Worm (Caenorhabditis elegans) whole organism, L4 larva: Measurements from ENCODE around the gene rnp-9.
A peak's percentile ranks its signal among the peaks of the same experiment; 100 is the strongest.

ENCODE experiments used
- F10B5.3 ChIP-seq: sonication (generic microtip); optimal IDR thresholded peaks from 2 replicates; lab custom pipeline; 2016; ENCODE audit warnings: mild to moderate bottlenecking, missing genetic modification characterization, missing compliant biosample characterization
- F49E8.2 ChIP-seq: sonication (generic microtip); optimal IDR thresholded peaks from 2 replicates; lab custom pipeline; 2016; ENCODE audit warnings: missing compliant biosample characterization, mild to moderate bottlenecking, missing genetic modification characterization, borderline replicate concordance
- T20F7.1 ChIP-seq: fragments of 200-800 bp; sonication (Bioruptor generic); optimal IDR thresholded peaks from 2 replicates; lab custom pipeline; 2018; ENCODE audit warnings: mild to moderate bottlenecking, missing genetic modification characterization, missing compliant biosample characterization
- Y105C5A.15 ChIP-seq: fragments of 200-800 bp; sonication (Bioruptor generic); IDR thresholded peaks from 2 replicates; pipeline ENCODE4 v1.3.6; 2022; ENCODE audit warnings: missing genetic modification characterization, missing compliant biosample characterization
- arid-1 ChIP-seq: fragments of 200-800 bp; sonication (Bioruptor generic); conservative IDR thresholded peaks from 2 replicates; pipeline ENCODE4 v1.3.6; 2022; ENCODE audit warnings: missing genetic modification reagents, missing genetic modification characterization, missing compliant biosample characterization
- ceh-20 ChIP-seq: fragments of 200-800 bp; sonication (Bioruptor generic); IDR thresholded peaks from 2 replicates; pipeline ENCODE4 v1.3.6; 2022; ENCODE audit warnings: missing genetic modification reagents, missing genetic modification characterization, missing compliant biosample characterization
- ceh-32 ChIP-seq: sonication (generic microtip); optimal IDR thresholded peaks from 2 replicates; lab custom pipeline; 2016; ENCODE audit warnings: mild to moderate bottlenecking, missing genetic modification characterization, missing compliant biosample characterization; ENCODE audit not compliant: poor library complexity
- ceh-44 ChIP-seq: fragments of 200-800 bp; sonication (Bioruptor generic); IDR thresholded peaks from 2 replicates; pipeline ENCODE4 v1.3.6; 2022; ENCODE audit warnings: missing genetic modification reagents, missing genetic modification characterization, missing compliant biosample characterization
- ceh-82 ChIP-seq: sonication (generic microtip); optimal IDR thresholded peaks from 2 replicates; lab custom pipeline; 2017; ENCODE audit warnings: missing biosample characterization, missing genetic modification characterization
- cey-2 ChIP-seq: sonication (generic microtip); optimal IDR thresholded peaks from 3 replicates; lab custom pipeline; 2017; ENCODE audit warnings: missing genetic modification characterization, mild to moderate bottlenecking, missing compliant biosample characterization, antibody characterized with exemption, borderline replicate concordance; ENCODE audit not compliant: insufficient read depth
- ctbp-1 ChIP-seq: fragments of 200-800 bp; sonication (Bioruptor generic); IDR thresholded peaks from 2 replicates; pipeline ENCODE4 v1.3.6; 2022; ENCODE audit warnings: missing genetic modification reagents, missing genetic modification characterization, missing compliant biosample characterization
- daf-12 ChIP-seq: fragments of 150-350 bp; optimal IDR thresholded peaks from 2 replicates; lab custom pipeline; 2014; ENCODE audit warnings: missing biosample characterization, missing genetic modification reagents, missing genetic modification characterization
- daf-16 ChIP-seq, 3 experiments: sonication (generic microtip); optimal IDR thresholded peaks; 2 replicates each; lab custom pipeline; 2016 to 2017; ENCODE audit warnings: missing genetic modification characterization in 3 of 3, missing genetic modification reagents in 3 of 3, mild to moderate bottlenecking in 2 of 3, missing compliant biosample characterization in 2 of 3, missing biosample characterization in 1 of 3, moderate library complexity in 1 of 3
- daf-8 ChIP-seq: fragments of 200-800 bp; sonication (Bioruptor generic); IDR thresholded peaks from 2 replicates; pipeline ENCODE4 v1.3.6; 2022; ENCODE audit warnings: missing genetic modification characterization, missing compliant biosample characterization
- duxl-1 ChIP-seq: sonication (generic microtip); optimal IDR thresholded peaks from 2 replicates; lab custom pipeline; 2016; ENCODE audit warnings: mild to moderate bottlenecking, missing genetic modification characterization, moderate library complexity, missing compliant biosample characterization; ENCODE audit not compliant: poor library complexity
- fkh-10 ChIP-seq: fragments of 150-350 bp; optimal IDR thresholded peaks from 2 replicates; lab custom pipeline; 2014; ENCODE audit warnings: missing biosample characterization, missing genetic modification reagents, missing genetic modification characterization
- gei-8 ChIP-seq: fragments of 200-800 bp; sonication (Bioruptor generic); optimal IDR thresholded peaks from 2 replicates; lab custom pipeline; 2018; ENCODE audit warnings: mild to moderate bottlenecking, missing genetic modification characterization, missing compliant biosample characterization
- hlh-30 ChIP-seq: sonication (generic microtip); optimal IDR thresholded peaks from 2 replicates; lab custom pipeline; 2017; ENCODE audit warnings: antibody characterized with exemption, mild to moderate bottlenecking, missing genetic modification characterization, missing compliant biosample characterization; ENCODE audit not compliant: insufficient read depth
- hmg-1.1 ChIP-seq: fragments of 200-800 bp; sonication (Bioruptor generic); IDR thresholded peaks from 2 replicates; pipeline ENCODE4 v1.3.6; 2022; ENCODE audit warnings: missing genetic modification reagents, missing genetic modification characterization, missing compliant biosample characterization
- jun-1 ChIP-seq: fragments of 150-350 bp; optimal IDR thresholded peaks from 2 replicates; lab custom pipeline; 2014; ENCODE audit warnings: missing biosample characterization, missing genetic modification reagents, missing genetic modification characterization
- lin-1 ChIP-seq: fragments of 200-800 bp; sonication (Bioruptor generic); IDR thresholded peaks from 2 replicates; pipeline ENCODE4 v1.3.6; 2022; ENCODE audit warnings: missing genetic modification reagents, missing genetic modification characterization, missing compliant biosample characterization
- lin-38 ChIP-seq: fragments of 200-800 bp; sonication (Bioruptor generic); IDR thresholded peaks from 2 replicates; pipeline ENCODE4 v1.3.6; 2022; ENCODE audit warnings: missing genetic modification reagents, missing genetic modification characterization, missing compliant biosample characterization
- lir-3 ChIP-seq: sonication (generic microtip); optimal IDR thresholded peaks from 2 replicates; lab custom pipeline; 2016; ENCODE audit warnings: mild to moderate bottlenecking, missing genetic modification characterization, missing compliant biosample characterization
- lsy-2 ChIP-seq, 2 experiments: fragments of 150-350 bp in 1 of 2; sonication (generic microtip) in 1 of 2; optimal IDR thresholded peaks; 2 replicates each; lab custom pipeline; 2014 to 2017; ENCODE audit warnings: missing biosample characterization in 2 of 2, missing genetic modification characterization in 2 of 2
- madf-9 ChIP-seq: fragments of 200-800 bp; sonication (Bioruptor generic); conservative IDR thresholded peaks from 2 replicates; pipeline ENCODE4 v1.3.6; 2022; ENCODE audit warnings: missing genetic modification reagents, missing genetic modification characterization, missing compliant biosample characterization
- mdl-1 ChIP-seq, 2 experiments: fragments of 150-350 bp in 1 of 2; sonication (generic microtip) in 1 of 2; optimal IDR thresholded peaks; 2 replicates each; lab custom pipeline; 2014 to 2017; ENCODE audit warnings: missing biosample characterization in 2 of 2, missing genetic modification characterization in 2 of 2
- mxl-3 ChIP-seq: fragments of 200-800 bp; sonication (Bioruptor generic); optimal IDR thresholded peaks from 2 replicates; lab custom pipeline; 2018; ENCODE audit warnings: mild to moderate bottlenecking, missing genetic modification characterization, missing compliant biosample characterization
- nhr-102 ChIP-seq: sonication (generic microtip); optimal IDR thresholded peaks from 2 replicates; lab custom pipeline; 2016; ENCODE audit warnings: mild to moderate bottlenecking, missing genetic modification characterization, moderate library complexity, missing compliant biosample characterization
- nhr-11 ChIP-seq: fragments of 150-350 bp; optimal IDR thresholded peaks from 2 replicates; lab custom pipeline; 2014; ENCODE audit warnings: missing biosample characterization, missing genetic modification characterization
- nhr-111 ChIP-seq: fragments of 200-800 bp; sonication (Bioruptor generic); optimal IDR thresholded peaks from 2 replicates; lab custom pipeline; 2018; ENCODE audit warnings: mild to moderate bottlenecking, missing genetic modification characterization, missing compliant biosample characterization
- nhr-48 ChIP-seq: sonication (generic microtip); optimal IDR thresholded peaks from 2 replicates; lab custom pipeline; 2016; ENCODE audit warnings: mild to moderate bottlenecking, missing genetic modification characterization, missing compliant biosample characterization
- nhr-6 ChIP-seq: fragments of 150-350 bp; optimal IDR thresholded peaks from 2 replicates; lab custom pipeline; 2014; ENCODE audit warnings: missing biosample characterization, missing genetic modification characterization
- php-3 ChIP-seq: fragments of 200-800 bp; sonication (Bioruptor generic); IDR thresholded peaks from 2 replicates; pipeline ENCODE4 v1.3.6; 2022; ENCODE audit warnings: missing genetic modification reagents, missing genetic modification characterization, missing compliant biosample characterization
- pqm-1 ChIP-seq: sonication (generic microtip); optimal IDR thresholded peaks from 2 replicates; lab custom pipeline; 2017; ENCODE audit warnings: missing biosample characterization, missing genetic modification characterization
- rbr-2 ChIP-seq: sonication (generic microtip); optimal IDR thresholded peaks from 2 replicates; lab custom pipeline; 2016; ENCODE audit warnings: missing genotype, missing genetic modification characterization, missing compliant biosample characterization
- saeg-2 ChIP-seq: fragments of 200-800 bp; sonication (Bioruptor generic); IDR thresholded peaks from 2 replicates; pipeline ENCODE4 v1.3.6; 2022; ENCODE audit warnings: missing genetic modification reagents, missing genetic modification characterization, missing compliant biosample characterization
- sdz-12 ChIP-seq: fragments of 200-800 bp; sonication (Bioruptor generic); optimal IDR thresholded peaks from 2 replicates; lab custom pipeline; 2018; ENCODE audit warnings: mild to moderate bottlenecking, missing genetic modification characterization, missing compliant biosample characterization
- set-16 ChIP-seq: fragments of 200-800 bp; sonication (Bioruptor generic); IDR thresholded peaks from 2 replicates; pipeline ENCODE4 v1.3.6; 2022; ENCODE audit warnings: missing genetic modification reagents, missing genetic modification characterization, missing compliant biosample characterization
- skn-1 ChIP-seq: fragments of 150-350 bp; optimal IDR thresholded peaks from 2 replicates; lab custom pipeline; 2014; ENCODE audit warnings: missing biosample characterization, missing genetic modification characterization
- snpc-4 ChIP-seq: fragments of 150-350 bp; optimal IDR thresholded peaks from 2 replicates; lab custom pipeline; 2014; ENCODE audit warnings: missing biosample characterization, missing genetic modification characterization
- spr-1 ChIP-seq: sonication (generic microtip); optimal IDR thresholded peaks from 2 replicates; lab custom pipeline; 2016; ENCODE audit warnings: mild to moderate bottlenecking, missing genetic modification characterization, missing compliant biosample characterization
- tag-97 ChIP-seq: fragments of 200-800 bp; sonication (Bioruptor generic); IDR thresholded peaks from 2 replicates; pipeline ENCODE4 v1.3.6; 2022; ENCODE audit warnings: missing genetic modification characterization, missing compliant biosample characterization
- tra-1 ChIP-seq: fragments of 200-800 bp; sonication (Bioruptor generic); IDR thresholded peaks from 2 replicates; pipeline ENCODE4 v1.3.6; 2022; ENCODE audit warnings: missing genetic modification reagents, missing genetic modification characterization, missing compliant biosample characterization
- unc-130 ChIP-seq: sonication (generic microtip); optimal IDR thresholded peaks from 2 replicates; lab custom pipeline; 2016; ENCODE audit warnings: missing genetic modification reagents, missing genetic modification characterization, missing compliant biosample characterization
- unc-62 ChIP-seq, 3 experiments: fragments of 150-350 bp in 1 of 3; sonication (generic microtip); optimal IDR thresholded peaks in 2 of 3; peaks in 1 of 3; 1 replicate in 1 of 3; 2 replicates in 2 of 3; lab custom pipeline; 2014 to 2017; ENCODE audit warnings: missing biosample characterization in 3 of 3, missing genetic modification characterization in 3 of 3, missing genetic modification reagents in 3 of 3, missing genotype in 1 of 3
- vab-7 ChIP-seq: fragments of 200-800 bp; sonication (Bioruptor generic); IDR thresholded peaks from 2 replicates; pipeline ENCODE4 v1.3.6; 2022; ENCODE audit warnings: missing genetic modification reagents, missing genetic modification characterization, missing compliant biosample characterization
- zag-1 ChIP-seq: fragments of 150-350 bp; optimal IDR thresholded peaks from 2 replicates; lab custom pipeline; 2014; ENCODE audit warnings: missing biosample characterization, missing genetic modification characterization
- zfp-3 ChIP-seq: fragments of 200-800 bp; sonication (Bioruptor generic); conservative IDR thresholded peaks from 2 replicates; pipeline ENCODE4 v1.3.6; 2022; ENCODE audit warnings: missing genetic modification reagents, missing genetic modification characterization, missing compliant biosample characterization
- zip-11 ChIP-seq: fragments of 200-800 bp; sonication (Bioruptor generic); IDR thresholded peaks from 2 replicates; pipeline ENCODE4 v1.3.6; 2022; ENCODE audit warnings: missing genetic modification characterization, missing compliant biosample characterization

rnp-9 gene

ce11 chrX:10188493-10188895, 21.4 kb downstream of the rnp-9 start (continued):
- TF ChIP-seq pqm-1 (peak; percentile 20), gei-8 (GFP tag; lab: Kevin White, UChicago) (peak; percentile 27), lin-1 (GFP tag; lab: Robert Waterston, UW) (peak; percentile 35; the same call in 1 of the 2 replicates), lin-38 (GFP tag; lab: Robert Waterston, UW) (peak; percentile 40; the same call in 1 of the 2 replicates), mxl-3 (peak; percentile 92), tag-97 (GFP tag; lab: Robert Waterston, UW) (no peak), mdl-1 (tag; optimal IDR thresholded peaks at IDR 0.05; lab: Kevin White, UChicago) (peak; percentile 93 to 97), skn-1 (tag; lab: Kevin White, UChicago) (no peak), nhr-6 (tag; lab: Kevin White, UChicago) (peak; percentile 31), snpc-4 (no peak), daf-16 (GFP tag; optimal IDR thresholded peaks at IDR 0.05; lab: Kevin White, UChicago) (peak in 1 of 2 experiments; percentile 64), daf-16 (tag; optimal IDR thresholded peaks at IDR 0.05; lab: Kevin White, UChicago) (peak; percentile 38), nhr-11 (tag; lab: Kevin White, UChicago) (peak; percentile 86), rbr-2 (tag; lab: Kevin White, UChicago) (peak; percentile 92), zag-1 (tag; lab: Kevin White, UChicago) (no peak), zfp-3 (GFP tag; lab: Robert Waterston, UW) (no peak), hlh-30 (tag; lab: Kevin White, UChicago) (peak; percentile 95), arid-1 (GFP tag; lab: Robert Waterston, UW) (0 out of 2 replicates have a peak, but pooled peaks have one; percentile 6), F10B5.3 (tag; lab: Kevin White, UChicago) (peak; percentile 8), T20F7.1 (peak; percentile 60), vab-7 (GFP tag; lab: Robert Waterston, UW) (no peak), sdz-12 (GFP tag; lab: Kevin White, UChicago) (no peak), daf-8 (GFP tag; lab: Robert Waterston, UW) (no peak), cey-2 (no peak), madf-9 (no peak), duxl-1 (tag; lab: Kevin White, UChicago) (peak; percentile 43), unc-62 (GFP tag; optimal IDR thresholded peaks at IDR 0.05 in 1 of 2; lab: Kevin White, UChicago) (peak in 1 of 2 experiments; percentile 100), unc-62 (tag; optimal IDR thresholded peaks at IDR 0.05; lab: Kevin White, UChicago) (no peak), F49E8.2 (no peak), fkh-10 (GFP tag; lab: Kevin White, UChicago) (peak; percentile 58), ceh-20 (GFP tag; lab: Robert Waterston, UW) (peak; percentile 57; the same call in 1 of the 2 replicates), ceh-44 (GFP tag; lab: Robert Waterston, UW) (peak; percentile 72; the same call in 1 of the 2 replicates), nhr-102 (peak; percentile 50), set-16 (GFP tag; lab: Robert Waterston, UW) (peak; percentile 86), hmg-1.1 (GFP tag; lab: Robert Waterston, UW) (peak; percentile 91), nhr-48 (tag; lab: Kevin White, UChicago) (peak; percentile 53), ctbp-1 (GFP tag; lab: Robert Waterston, UW) (peak; percentile 74), Y105C5A.15 (GFP tag; lab: Robert Waterston, UW) (no peak), zip-11 (no peak), spr-1 (tag; lab: Kevin White, UChicago) (peak; percentile 13), ceh-32 (tag; lab: Kevin White, UChicago) (no peak), lir-3 (tag; lab: Kevin White, UChicago) (no peak), lsy-2 (tag; optimal IDR thresholded peaks at IDR 0.05; lab: Kevin White, UChicago) (peak; percentile 14 to 73), daf-12 (tag; lab: Kevin White, UChicago) (no peak), ceh-82 (no peak), unc-130 (GFP tag; lab: Kevin White, UChicago) (no peak), php-3 (no peak), nhr-111 (GFP tag; lab: Kevin White, UChicago) (no peak), jun-1 (tag; lab: Kevin White, UChicago) (peak; percentile 13), tra-1 (GFP tag; lab: Robert Waterston, UW) (peak; percentile 92), saeg-2 (GFP tag; lab: Robert Waterston, UW) (no peak)
